Worm (Caenorhabditis elegans) whole organism, young adult: ENCODE measurements around the gene sedl-1.
A peak's percentile ranks its signal among the peaks of the same experiment; 100 is the strongest.

Experiments used
- B0336.3 ChIP-seq: fragments of 200-800 bp; sonication (Bioruptor generic); IDR thresholded peaks from 2 replicates; pipeline ENCODE4 v1.3.6; 2022; ENCODE audit warnings: missing genetic modification characterization, missing compliant biosample characterization
- D2030.7 ChIP-seq: fragments of 200-800 bp; sonication (Bioruptor generic); IDR thresholded peaks from 2 replicates; pipeline ENCODE4 v1.3.6; 2022; ENCODE audit warnings: missing genetic modification reagents, missing genetic modification characterization, missing compliant biosample characterization
- F10E7.11 ChIP-seq: sonication (generic microtip); optimal IDR thresholded peaks from 2 replicates; lab custom pipeline; 2017; ENCODE audit warnings: mild to moderate bottlenecking, missing genetic modification characterization, moderate library complexity, missing compliant biosample characterization
- F23B12.7 ChIP-seq: sonication (generic microtip); optimal IDR thresholded peaks from 2 replicates; lab custom pipeline; 2017; ENCODE audit warnings: missing genetic modification characterization, mild to moderate bottlenecking, missing compliant biosample characterization, antibody characterized with exemption, moderate library complexity; ENCODE audit not compliant: insufficient read depth
- F37B4.10 ChIP-seq: fragments of 200-800 bp; sonication (Bioruptor generic); IDR thresholded peaks from 2 replicates; pipeline ENCODE4 v1.3.6; 2022; ENCODE audit warnings: missing genetic modification characterization, missing compliant biosample characterization
- F39B2.1 ChIP-seq: fragments of 200-800 bp; sonication (Bioruptor generic); IDR thresholded peaks from 2 replicates; pipeline ENCODE4 v1.3.6; 2022; ENCODE audit warnings: missing genetic modification reagents, missing genetic modification characterization, missing compliant biosample characterization
- F49E8.2 ChIP-seq: sonication (generic microtip); optimal IDR thresholded peaks from 3 replicates; lab custom pipeline; 2017; ENCODE audit warnings: missing genetic modification characterization, mild to moderate bottlenecking, missing compliant biosample characterization, antibody characterized with exemption, moderate library complexity; ENCODE audit not compliant: insufficient read depth
- F55B11.4 ChIP-seq: sonication (generic microtip); optimal IDR thresholded peaks from 2 replicates; lab custom pipeline; 2016; ENCODE audit warnings: missing compliant biosample characterization, missing genetic modification characterization, borderline replicate concordance; ENCODE audit not compliant: insufficient read depth
- Y53G8AR.9 ChIP-seq: fragments of 200-800 bp; sonication (Bioruptor generic); conservative IDR thresholded peaks from 2 replicates; pipeline ENCODE4 v1.3.6; 2022; ENCODE audit warnings: missing genetic modification reagents, missing genetic modification characterization, missing compliant biosample characterization
- Y56A3A.18 ChIP-seq: fragments of 200-800 bp; sonication (Bioruptor generic); IDR thresholded peaks from 2 replicates; pipeline ENCODE4 v1.3.6; 2022; ENCODE audit warnings: missing genetic modification reagents, missing genetic modification characterization, missing compliant biosample characterization
- Y67H2A.10 ChIP-seq: fragments of 200-800 bp; sonication (Bioruptor generic); conservative IDR thresholded peaks from 2 replicates; pipeline ENCODE4 v1.3.6; 2022; ENCODE audit warnings: missing genetic modification reagents, missing genetic modification characterization, missing compliant biosample characterization
- athp-1 ChIP-seq: sonication (generic microtip); optimal IDR thresholded peaks from 2 replicates; lab custom pipeline; 2017; ENCODE audit warnings: mild to moderate bottlenecking, missing genetic modification characterization, missing compliant biosample characterization
- bed-1 ChIP-seq: fragments of 200-800 bp; sonication (Bioruptor generic); IDR thresholded peaks from 2 replicates; pipeline ENCODE4 v1.3.6; 2022; ENCODE audit warnings: missing genetic modification reagents, missing genetic modification characterization, missing compliant biosample characterization
- cebp-1 ChIP-seq, 2 experiments: fragments of 200-800 bp in 1 of 2; sonication (Bioruptor generic) in 1 of 2; sonication (generic microtip) in 1 of 2; IDR thresholded peaks in 1 of 2; optimal IDR thresholded peaks in 1 of 2; 2 replicates each; pipeline versions ENCODE4 v1.3.6 to Lab custom; 2017 to 2022; ENCODE audit warnings: missing compliant biosample characterization in 2 of 2, missing genetic modification characterization in 2 of 2, mild to moderate bottlenecking in 1 of 2, missing genetic modification reagents in 1 of 2, moderate library complexity in 1 of 2
- ceh-58 ChIP-seq: fragments of 200-800 bp; sonication (Bioruptor generic); IDR thresholded peaks from 2 replicates; pipeline ENCODE4 v1.3.6; 2022; ENCODE audit warnings: missing genetic modification characterization, missing compliant biosample characterization
- die-1 ChIP-seq: sonication (generic microtip); optimal IDR thresholded peaks from 2 replicates; lab custom pipeline; 2016; ENCODE audit warnings: missing genotype, mild to moderate bottlenecking, missing genetic modification characterization, missing compliant biosample characterization
- dpl-1 ChIP-seq: fragments of 150-350 bp; optimal IDR thresholded peaks from 2 replicates; lab custom pipeline; 2014; ENCODE audit warnings: missing biosample characterization, missing genetic modification reagents, missing genetic modification characterization
- egl-44 ChIP-seq: fragments of 200-800 bp; sonication (Bioruptor generic); IDR thresholded peaks from 2 replicates; pipeline ENCODE4 v1.3.6; 2022; ENCODE audit warnings: missing genetic modification reagents, missing genetic modification characterization, missing compliant biosample characterization
- egrh-3 ChIP-seq: fragments of 200-800 bp; sonication (Bioruptor generic); IDR thresholded peaks from 2 replicates; pipeline ENCODE4 v1.3.6; 2022; ENCODE audit warnings: missing genetic modification reagents, missing genetic modification characterization, missing compliant biosample characterization
- gei-17 ChIP-seq: fragments of 200-800 bp; sonication (Bioruptor generic); optimal IDR thresholded peaks from 2 replicates; lab custom pipeline; 2018; ENCODE audit warnings: mild to moderate bottlenecking, missing genetic modification characterization, missing compliant biosample characterization
- hlh-12 ChIP-seq: sonication (generic microtip); optimal IDR thresholded peaks from 2 replicates; lab custom pipeline; 2016; ENCODE audit warnings: missing genetic modification characterization, missing compliant biosample characterization
- hsf-1 ChIP-seq: fragments of 200-800 bp; sonication (Bioruptor generic); IDR thresholded peaks from 2 replicates; pipeline ENCODE4 v1.3.6; 2022; ENCODE audit warnings: missing genetic modification reagents, missing genetic modification characterization, missing compliant biosample characterization
- lag-1 ChIP-seq: fragments of 200-800 bp; sonication (Bioruptor generic); IDR thresholded peaks from 2 replicates; pipeline ENCODE4 v1.3.6; 2022; ENCODE audit warnings: missing genetic modification reagents, missing genetic modification characterization, missing compliant biosample characterization
- let-526 ChIP-seq: fragments of 200-800 bp; sonication (Bioruptor generic); IDR thresholded peaks from 2 replicates; pipeline ENCODE4 v1.3.6; 2022; ENCODE audit warnings: missing genetic modification reagents, missing genetic modification characterization, missing compliant biosample characterization
- let-607 ChIP-seq, 2 experiments: fragments of 200-800 bp in 1 of 2; sonication (Bioruptor generic) in 1 of 2; sonication (generic microtip) in 1 of 2; optimal IDR thresholded peaks; 2 replicates each; lab custom pipeline; 2016 to 2018; ENCODE audit warnings: mild to moderate bottlenecking in 2 of 2, missing compliant biosample characterization in 2 of 2, missing genetic modification characterization in 2 of 2, moderate library complexity in 2 of 2, missing genotype in 1 of 2
- lin-54 ChIP-seq: fragments of 200-800 bp; sonication (Bioruptor generic); optimal IDR thresholded peaks from 2 replicates; lab custom pipeline; 2018; ENCODE audit warnings: mild to moderate bottlenecking, missing genetic modification characterization, missing compliant biosample characterization
- madf-10 ChIP-seq: sonication (generic microtip); optimal IDR thresholded peaks from 2 replicates; lab custom pipeline; 2016; ENCODE audit warnings: mild to moderate bottlenecking, missing genetic modification characterization, missing compliant biosample characterization
- madf-8 ChIP-seq: fragments of 200-800 bp; sonication (Bioruptor generic); conservative IDR thresholded peaks from 2 replicates; pipeline ENCODE4 v1.3.6; 2022; ENCODE audit warnings: missing genetic modification reagents, missing genetic modification characterization, missing compliant biosample characterization
- mcd-1 ChIP-seq: fragments of 200-800 bp; sonication (Bioruptor generic); IDR thresholded peaks from 2 replicates; pipeline ENCODE4 v1.3.6; 2022; ENCODE audit warnings: missing genetic modification reagents, missing genetic modification characterization, missing compliant biosample characterization
- mxl-1 ChIP-seq: sonication (generic microtip); optimal IDR thresholded peaks from 2 replicates; lab custom pipeline; 2016; ENCODE audit warnings: missing genetic modification characterization, missing compliant biosample characterization
- nfyb-1 ChIP-seq: fragments of 200-800 bp; sonication (Bioruptor generic); IDR thresholded peaks from 2 replicates; pipeline ENCODE4 v1.3.6; 2022; ENCODE audit warnings: missing genetic modification reagents, missing genetic modification characterization, missing compliant biosample characterization
- nhr-179 ChIP-seq: sonication (generic microtip); optimal IDR thresholded peaks from 2 replicates; lab custom pipeline; 2016; ENCODE audit warnings: mild to moderate bottlenecking, missing genetic modification characterization, missing compliant biosample characterization
- nhr-80 ChIP-seq: sonication (generic microtip); optimal IDR thresholded peaks from 2 replicates; lab custom pipeline; 2016; ENCODE audit warnings: missing genetic modification characterization, missing compliant biosample characterization
- pbrm-1 ChIP-seq: fragments of 200-800 bp; sonication (Bioruptor generic); IDR thresholded peaks from 2 replicates; pipeline ENCODE4 v1.3.6; 2022; ENCODE audit warnings: missing genetic modification reagents, missing genetic modification characterization, missing compliant biosample characterization
- rcor-1 ChIP-seq: fragments of 200-800 bp; sonication (Bioruptor generic); IDR thresholded peaks from 2 replicates; pipeline ENCODE4 v1.3.6; 2022; ENCODE audit warnings: missing genetic modification reagents, missing genetic modification characterization, missing compliant biosample characterization
- sea-2 ChIP-seq: fragments of 200-800 bp; sonication (Bioruptor generic); IDR thresholded peaks from 2 replicates; pipeline ENCODE4 v1.3.6; 2022; ENCODE audit warnings: missing genetic modification characterization, missing compliant biosample characterization
- snpc-1.1 ChIP-seq: sonication (generic microtip); optimal IDR thresholded peaks from 2 replicates; lab custom pipeline; 2017; ENCODE audit warnings: missing genetic modification characterization, mild to moderate bottlenecking, missing compliant biosample characterization, antibody characterized with exemption, moderate library complexity, missing genotype, missing genetic modification reagents; ENCODE audit not compliant: insufficient read depth
- snpc-1.3 ChIP-seq: sonication (generic microtip); optimal IDR thresholded peaks from 2 replicates; lab custom pipeline; 2017; ENCODE audit warnings: missing genetic modification characterization, mild to moderate bottlenecking, missing compliant biosample characterization, antibody characterized with exemption, moderate library complexity, missing genotype, missing genetic modification reagents; ENCODE audit not compliant: insufficient read depth
- snpc-3.4 ChIP-seq: sonication (generic microtip); optimal IDR thresholded peaks from 2 replicates; lab custom pipeline; 2017; ENCODE audit warnings: missing genetic modification characterization, mild to moderate bottlenecking, missing compliant biosample characterization, antibody characterized with exemption, moderate library complexity, missing genotype, missing genetic modification reagents
- tbx-9 ChIP-seq: sonication (generic microtip); optimal IDR thresholded peaks from 2 replicates; lab custom pipeline; 2016; ENCODE audit warnings: borderline replicate concordance, missing genetic modification characterization, inconsistent platforms, missing compliant biosample characterization
- tlf-1 ChIP-seq: fragments of 200-800 bp; sonication (Bioruptor generic); optimal IDR thresholded peaks from 2 replicates; lab custom pipeline; 2018; ENCODE audit warnings: mild to moderate bottlenecking, missing genetic modification characterization, missing compliant biosample characterization
- zfh-2 ChIP-seq: fragments of 200-800 bp; sonication (Bioruptor generic); conservative IDR thresholded peaks from 2 replicates; pipeline ENCODE4 v1.3.6; 2022; ENCODE audit warnings: missing genetic modification reagents, missing genetic modification characterization, missing compliant biosample characterization
- zim-3 ChIP-seq: sonication (generic microtip); optimal IDR thresholded peaks from 2 replicates; lab custom pipeline; 2017; ENCODE audit warnings: mild to moderate bottlenecking, missing genetic modification characterization, moderate library complexity, missing compliant biosample characterization
- ztf-18 ChIP-seq: sonication (generic microtip); optimal IDR thresholded peaks from 2 replicates; lab custom pipeline; 2016; ENCODE audit warnings: missing genotype, mild to moderate bottlenecking, missing genetic modification characterization, missing compliant biosample characterization
- ztf-25 ChIP-seq: fragments of 200-800 bp; sonication (Bioruptor generic); IDR thresholded peaks from 2 replicates; pipeline ENCODE4 v1.3.6; 2022; ENCODE audit warnings: missing genetic modification reagents, missing genetic modification characterization, missing compliant biosample characterization
- ztf-3 ChIP-seq: fragments of 200-800 bp; sonication (Bioruptor generic); optimal IDR thresholded peaks from 2 replicates; lab custom pipeline; 2018; ENCODE audit warnings: mild to moderate bottlenecking, missing genetic modification characterization, missing compliant biosample characterization
- ztf-6 ChIP-seq: fragments of 200-800 bp; sonication (Bioruptor generic); IDR thresholded peaks from 2 replicates; pipeline ENCODE4 v1.3.6; 2022; ENCODE audit warnings: missing genetic modification reagents, missing genetic modification characterization, missing compliant biosample characterization

Gene sedl-1

ce11 chrX:1454385-1454784 lies 14.3 kb upstream of the sedl-1 start (continued):
- TF ChIP-seq bed-1 (GFP tag; lab: Robert Waterston, UW) = no peak
- TF ChIP-seq hlh-12 = no peak
- no peak for TF ChIP-seq F49E8.2
- no peak for TF ChIP-seq Y67H2A.10 (GFP tag; lab: Robert Waterston, UW)
- TF ChIP-seq lin-54 (GFP tag; lab: Kevin White, UChicago) = peak; percentile 34
- peak; percentile 91 for TF ChIP-seq nfyb-1
- peak; percentile 33 for TF ChIP-seq F23B12.7 (tag; lab: Kevin White, UChicago)
- TF ChIP-seq Y56A3A.18 (GFP tag; lab: Robert Waterston, UW) = peak; percentile 54
- peak; percentile 86 for TF ChIP-seq nhr-80 (tag; lab: Kevin White, UChicago)
- no peak for TF ChIP-seq F39B2.1 (GFP tag; lab: Robert Waterston, UW)
- no peak for TF ChIP-seq nhr-179
- TF ChIP-seq ztf-18 (tag; lab: Kevin White, UChicago) = peak; percentile 42
- TF ChIP-seq mcd-1 (GFP tag; lab: Robert Waterston, UW) = peak; percentile 77
- no peak for TF ChIP-seq ztf-3 (GFP tag; lab: Kevin White, UChicago)
- peak; percentile 25; the same call in 1 of the 2 replicates for TF ChIP-seq rcor-1
- TF ChIP-seq tbx-9 = no peak
- no peak for TF ChIP-seq snpc-3.4
- no peak for TF ChIP-seq F55B11.4 (tag; lab: Kevin White, UChicago)
- TF ChIP-seq snpc-1.3 (tag; lab: Kevin White, UChicago) = no peak
- TF ChIP-seq die-1 = peak; percentile 61
- TF ChIP-seq egl-44 (GFP tag; lab: Robert Waterston, UW) = peak; percentile 86
- TF ChIP-seq sea-2 = no peak
- no peak for TF ChIP-seq ztf-25
- peak; percentile 84 for TF ChIP-seq gei-17 (GFP tag; lab: Kevin White, UChicago)
- TF ChIP-seq zim-3 (tag; lab: Kevin White, UChicago) = no peak
- no peak for TF ChIP-seq snpc-1.1
- no peak for TF ChIP-seq madf-8 (GFP tag; lab: Robert Waterston, UW)
- TF ChIP-seq ztf-6 (GFP tag; lab: Robert Waterston, UW) = no peak
- TF ChIP-seq F37B4.10 (GFP tag; lab: Robert Waterston, UW) = 0 out of 2 replicates have a peak, but pooled peaks have one; percentile 48
- TF ChIP-seq Y53G8AR.9 (GFP tag; lab: Robert Waterston, UW) = peak; percentile 81
- TF ChIP-seq athp-1 (tag; lab: Kevin White, UChicago) = peak; percentile 21
- TF ChIP-seq dpl-1 (GFP tag; lab: Kevin White, UChicago) = no peak
- TF ChIP-seq madf-10 (tag; lab: Kevin White, UChicago) = peak; percentile 86
- peak; percentile 100 for TF ChIP-seq cebp-1 (GFP tag; IDR thresholded peaks at IDR 0.05; lab: Robert Waterston, UW)
- no peak for TF ChIP-seq cebp-1 (tag; optimal IDR thresholded peaks at IDR 0.05; lab: Kevin White, UChicago)
- no peak for TF ChIP-seq mxl-1 (tag; lab: Kevin White, UChicago)
- TF ChIP-seq let-607 (tag; optimal IDR thresholded peaks at IDR 0.05; lab: Kevin White, UChicago) = peak; percentile 62 to 80
- TF ChIP-seq hsf-1 = 0 out of 2 replicates have a peak, but pooled peaks have one; percentile 39
- peak; percentile 81 for TF ChIP-seq let-526 (GFP tag; lab: Robert Waterston, UW)
- peak; percentile 94 for TF ChIP-seq B0336.3 (GFP tag; lab: Robert Waterston, UW)
- TF ChIP-seq D2030.7 (GFP tag; lab: Robert Waterston, UW) = no peak
- no peak for TF ChIP-seq ceh-58 (GFP tag; lab: Robert Waterston, UW)
- TF ChIP-seq F10E7.11 (tag; lab: Kevin White, UChicago) = peak; percentile 26
- peak; percentile 100 for TF ChIP-seq zfh-2 (GFP tag; lab: Robert Waterston, UW)
- TF ChIP-seq lag-1 (GFP tag; lab: Robert Waterston, UW) = no peak
- TF ChIP-seq pbrm-1 (GFP tag; lab: Robert Waterston, UW) = peak; percentile 86
- TF ChIP-seq tlf-1 (GFP tag; lab: Kevin White, UChicago) = peak; percentile 57
- TF ChIP-seq egrh-3 = peak; percentile 77
